Fruit fly (Drosophila melanogaster): ENCODE data around the gene dop.
A peak's percentile ranks its signal among the peaks of the same experiment; 100 is the strongest.

The dop gene

DNA sequence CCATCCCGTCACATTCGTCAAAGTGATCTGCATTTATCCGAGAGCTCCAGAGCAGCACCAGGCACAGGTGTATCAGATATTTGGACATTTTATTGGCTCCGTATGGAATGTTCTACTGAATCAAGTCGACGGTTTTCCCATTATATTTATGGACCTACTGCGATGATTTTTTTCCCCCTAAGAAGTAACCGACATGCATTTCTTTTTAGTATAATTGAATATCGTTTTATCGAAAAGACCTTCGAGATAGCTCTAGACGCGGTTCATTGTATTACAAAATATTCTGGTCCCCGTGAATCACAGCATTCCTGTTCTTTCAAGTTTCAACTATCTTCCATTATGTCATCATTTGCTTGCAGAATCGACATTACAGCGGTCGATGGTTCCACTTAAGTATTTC lies 36.7 kb upstream of the dop start, which contains the start of gene obst-H:
TSS of gene obst-H (minus strand) at position 101 of the 400 bp plus-strand sequence.
- TF ChIP-seq Vsx2 (GFP tag; optimal IDR thresholded peaks at IDR 0.05; ENCODE audit: partially characterized antibody) = no peak
- TF ChIP-seq woc (GFP tag; optimal IDR thresholded peaks at IDR 0.05) = no peak
- no peak for TF ChIP-seq Hnf4 (GFP tag; optimal IDR thresholded peaks at IDR 0.05)
- TF ChIP-seq h (GFP tag; optimal IDR thresholded peaks at IDR 0.05) = no peak

DNA sequence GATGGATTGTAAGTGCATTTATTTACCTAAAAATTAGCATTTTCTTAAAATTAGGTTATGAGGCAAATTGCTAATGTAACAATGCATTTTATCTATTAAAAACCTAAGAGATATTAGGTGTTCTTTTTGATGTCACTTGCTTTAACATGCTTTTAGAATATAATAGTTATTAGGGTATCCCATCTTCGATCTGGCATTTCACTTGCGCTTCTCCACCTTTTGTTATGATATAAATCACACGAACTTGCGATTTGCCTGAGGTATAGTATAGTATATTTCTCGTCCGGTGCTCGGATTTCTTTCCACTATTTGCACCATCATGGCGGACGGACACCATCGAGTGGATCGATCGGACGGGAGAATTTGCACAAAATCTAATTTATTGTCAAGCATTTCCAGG lies 35.7 kb upstream of the dop start:
- TF ChIP-seq woc (GFP tag; optimal IDR thresholded peaks at IDR 0.05) (no peak), Myc (optimal IDR thresholded peaks at IDR 0.05) (no peak)

DNA sequence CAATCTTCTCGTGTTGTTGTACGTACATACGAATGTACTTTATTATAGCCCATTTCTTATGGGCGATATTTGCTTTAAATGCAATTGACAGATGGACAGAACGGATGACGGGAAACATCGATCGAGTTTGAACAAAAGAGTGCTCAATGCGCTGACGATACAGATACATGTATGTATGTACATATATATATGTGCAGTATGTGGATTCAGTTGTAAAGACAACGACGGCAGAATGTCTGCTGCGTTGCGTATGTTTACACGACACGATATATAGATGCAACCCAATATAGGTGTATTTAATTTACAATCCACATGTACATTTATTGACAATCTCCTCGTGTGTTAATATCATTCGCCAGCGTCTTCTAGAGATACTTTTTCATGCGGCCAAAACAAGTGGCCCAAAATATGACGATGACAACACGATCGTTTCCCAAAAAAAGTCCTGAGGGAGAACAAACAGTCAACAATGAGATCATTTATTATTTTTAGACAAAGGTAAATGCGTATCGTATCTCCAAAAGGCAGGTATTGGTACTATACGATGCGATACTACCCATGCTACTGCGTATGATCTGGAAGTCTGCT lies 35.1 kb upstream of the dop start:
- TF ChIP-seq h (GFP tag; optimal IDR thresholded peaks at IDR 0.05) (peak; percentile 54), HLH106 (tag; optimal IDR thresholded peaks at IDR 0.05) (no peak), sv (GFP tag; optimal IDR thresholded peaks at IDR 0.05) (no peak), Mio (GFP tag; optimal IDR thresholded peaks at IDR 0.05) (no peak), GATAd (GFP tag; optimal IDR thresholded peaks at IDR 0.05) (no peak), ey (GFP tag; optimal IDR thresholded peaks at IDR 0.05) (no peak), Abd-B (GFP tag; optimal IDR thresholded peaks at IDR 0.05) (no peak), lola (GFP tag; optimal IDR thresholded peaks at IDR 0.05) (no peak), rgr (GFP tag; optimal IDR thresholded peaks at IDR 0.05) (peak; percentile 26), psq (GFP tag; optimal IDR thresholded peaks at IDR 0.05) (no peak), Rel (GFP tag; optimal IDR thresholded peaks at IDR 0.05) (no peak), Rel (tag; optimal IDR thresholded peaks at IDR 0.05) (no peak), pan (optimal IDR thresholded peaks at IDR 0.05) (no peak), N (GFP tag; optimal IDR thresholded peaks at IDR 0.05) (no peak), foxo (GFP tag; optimal IDR thresholded peaks at IDR 0.05) (no peak), dsf (GFP tag; optimal IDR thresholded peaks at IDR 0.05; ENCODE audit: borderline replicate concordance) (no peak), brk (GFP tag; optimal IDR thresholded peaks at IDR 0.05) (peak; percentile 58), Dfd (GFP tag; optimal IDR thresholded peaks at IDR 0.05) (no peak), Sp1 (GFP tag; optimal IDR thresholded peaks at IDR 0.05) (peak; percentile 50), CG32264 (GFP tag; optimal IDR thresholded peaks at IDR 0.05) (no peak), Hnf4 (GFP tag; optimal IDR thresholded peaks at IDR 0.05) (peak; percentile 25), Vsx2 (GFP tag; optimal IDR thresholded peaks at IDR 0.05; ENCODE audit: partially characterized antibody) (no peak), Hr83 (GFP tag; optimal IDR thresholded peaks at IDR 0.05; ENCODE audit: poor library complexity, severe bottlenecking) (no peak), br (GFP tag; optimal IDR thresholded peaks at IDR 0.05) (peak; percentile 15), dl (GFP tag; optimal IDR thresholded peaks at IDR 0.05; ENCODE audit: insufficient read depth in 1 of 2, partially characterized antibody in 2 of 2) (no peak), jim (GFP tag; optimal IDR thresholded peaks at IDR 0.05) (no peak), Dif (GFP tag; optimal IDR thresholded peaks at IDR 0.05; ENCODE audit: partially characterized antibody) (no peak), Myc (optimal IDR thresholded peaks at IDR 0.05) (no peak), dmrt93B (GFP tag; optimal IDR thresholded peaks at IDR 0.05) (no peak), CG9705 (GFP tag; optimal IDR thresholded peaks at IDR 0.05) (no peak), CrebA (GFP tag; optimal IDR thresholded peaks at IDR 0.05; ENCODE audit: borderline replicate concordance) (no peak), Hr78 (GFP tag; optimal IDR thresholded peaks at IDR 0.05) (no peak), Jra (GFP tag; optimal IDR thresholded peaks at IDR 0.05) (no peak), tai (GFP tag; optimal IDR thresholded peaks at IDR 0.05) (no peak), fru (GFP tag; optimal IDR thresholded peaks at IDR 0.05) (peak; percentile 41), sage (GFP tag; optimal IDR thresholded peaks at IDR 0.05) (peak; percentile 64), usp (GFP tag; optimal IDR thresholded peaks at IDR 0.05) (no peak), woc (GFP tag; optimal IDR thresholded peaks at IDR 0.05) (no peak), OdsH (GFP tag; optimal IDR thresholded peaks at IDR 0.05) (peak; percentile 47)
